Fruit fly (Drosophila melanogaster) whole organism, embryonic: ENCODE measurements around the gene CG45546.

Experiments
- Aef1 ChIP-seq: fragments of 200-800 bp; sonication (Bioruptor generic); IDR thresholded peaks from 3 replicates; pipeline ENCODE4 v1.3.6; 2022; ENCODE audit warnings: missing biosample characterization, missing genetic modification characterization
- CG15696 ChIP-seq: fragments of 200-800 bp; sonication (Bioruptor generic); optimal IDR thresholded peaks from 2 replicates; lab custom pipeline; 2019; ENCODE audit warnings: missing biosample characterization, mild to moderate bottlenecking, missing genetic modification characterization, moderate library complexity
- CG17328 ChIP-seq: fragments of 200-800 bp; sonication (Bioruptor generic); IDR thresholded peaks from 2 replicates; pipeline ENCODE4 v1.3.6; 2022; ENCODE audit warnings: missing biosample characterization, missing genetic modification characterization
- CG18011 ChIP-seq: fragments of 200-800 bp; sonication (Bioruptor generic); optimal IDR thresholded peaks from 2 replicates; lab custom pipeline; 2017; ENCODE audit warnings: missing biosample characterization, missing genetic modification characterization, mild to moderate bottlenecking, moderate library complexity, missing genotype
- CG18764 ChIP-seq: fragments of 200-800 bp; sonication (Bioruptor generic); optimal IDR thresholded peaks from 3 replicates; lab custom pipeline; 2016; ENCODE audit warnings: missing biosample characterization, missing genetic modification characterization
- CG4820 ChIP-seq: fragments of 200-800 bp; sonication (Bioruptor generic); optimal IDR thresholded peaks from 3 replicates; lab custom pipeline; 2016; ENCODE audit warnings: missing biosample characterization, missing genetic modification characterization
- CG7271 ChIP-seq: fragments of 200-800 bp; sonication (Bioruptor generic); optimal IDR thresholded peaks from 2 replicates; lab custom pipeline; 2018; ENCODE audit warnings: missing biosample characterization, mild to moderate bottlenecking, missing genetic modification characterization, moderate library complexity
- aop ChIP-seq: fragments of 200-800 bp; sonication (Bioruptor generic); IDR thresholded peaks from 2 replicates; pipeline ENCODE4 v1.3.6; 2022; ENCODE audit warnings: missing biosample characterization, missing genetic modification characterization
- bowl ChIP-seq: fragments of 200-800 bp; sonication (Bioruptor generic); IDR thresholded peaks from 2 replicates; pipeline ENCODE4 v1.3.6; 2022; ENCODE audit warnings: missing biosample characterization, missing genetic modification characterization
- gcm ChIP-seq: fragments of 200-800 bp; sonication (Bioruptor generic); optimal IDR thresholded peaks from 2 replicates; lab custom pipeline; 2019; ENCODE audit warnings: missing biosample characterization, mild to moderate bottlenecking, missing genetic modification characterization, moderate library complexity
- kah ChIP-seq: fragments of 200-800 bp; sonication (Bioruptor generic); optimal IDR thresholded peaks from 2 replicates; lab custom pipeline; 2018; ENCODE audit warnings: missing biosample characterization, mild to moderate bottlenecking, missing genetic modification characterization
- ken ChIP-seq: fragments of 200-800 bp; sonication (Bioruptor generic); IDR thresholded peaks from 3 replicates; pipeline ENCODE4 v1.3.6; 2022; ENCODE audit warnings: missing biosample characterization, missing genetic modification characterization
- salm ChIP-seq: fragments of 200-800 bp; sonication (Bioruptor generic); optimal IDR thresholded peaks from 2 replicates; lab custom pipeline; 2018; ENCODE audit warnings: missing biosample characterization, mild to moderate bottlenecking, missing genetic modification characterization
- sens-2 ChIP-seq: fragments of 200-800 bp; sonication (Bioruptor generic); IDR thresholded peaks from 2 replicates; pipeline ENCODE4 v1.3.6; 2022; ENCODE audit warnings: missing biosample characterization, missing genetic modification characterization

dm6 chr3R:29372497-29373218, 3.5 kb downstream of the CG45546 start:
- TF ChIP-seq ken (GFP tag; lab: Robert Waterston, UW) (no peak), CG7271 (tag; lab: Kevin White, UChicago) (no peak), CG17328 (GFP tag; lab: Robert Waterston, UW) (peak; percentile 27; the same call in 1 of the 2 replicates), gcm (no peak), Aef1 (GFP tag; lab: Robert Waterston, UW) (no peak), aop (GFP tag; lab: Robert Waterston, UW) (no peak), bowl (GFP tag; lab: Robert Waterston, UW) (no peak), CG18011 (no peak), CG4820 (no peak), sens-2 (GFP tag; lab: Robert Waterston, UW) (no peak), kah (no peak), salm (no peak), CG18764 (GFP tag; lab: Kevin White, UChicago) (no peak), CG15696 (tag; lab: Kevin White, UChicago) (no peak)
